Fruit fly (Drosophila melanogaster) whole organism, pupa: Measurements from ENCODE around the gene dally.

Experiments
- CG13204 ChIP-seq: fragments of 200-800 bp; sonication (Bioruptor generic); optimal IDR thresholded peaks from 2 replicates; lab custom pipeline; 2018; ENCODE audit warnings: missing biosample characterization, mild to moderate bottlenecking, missing genetic modification characterization, moderate library complexity
- CG14655 ChIP-seq: fragments of 200-800 bp; sonication (Bioruptor generic); optimal IDR thresholded peaks from 3 replicates; lab custom pipeline; 2017; ENCODE audit warnings: mild to moderate bottlenecking, missing biosample characterization, missing genetic modification reagents, missing genetic modification characterization
- CG17806 ChIP-seq: fragments of 200-800 bp; sonication (Bioruptor generic); optimal IDR thresholded peaks from 2 replicates; lab custom pipeline; 2018; ENCODE audit warnings: missing biosample characterization, mild to moderate bottlenecking, missing genetic modification characterization, moderate library complexity
- CG4496 ChIP-seq: fragments of 200-800 bp; sonication (Bioruptor generic); IDR thresholded peaks from 3 replicates; pipeline ENCODE4 v1.3.6; 2022; ENCODE audit warnings: missing biosample characterization, missing genetic modification characterization
- CG8301 ChIP-seq: fragments of 200-800 bp; sonication (Bioruptor generic); optimal IDR thresholded peaks from 2 replicates; lab custom pipeline; 2018; ENCODE audit warnings: missing biosample characterization, mild to moderate bottlenecking, missing genetic modification characterization
- CG9948 ChIP-seq: fragments of 200-800 bp; sonication (Bioruptor generic); optimal IDR thresholded peaks from 2 replicates; lab custom pipeline; 2018; ENCODE audit warnings: missing biosample characterization, mild to moderate bottlenecking, missing genetic modification characterization, moderate library complexity
- D1 ChIP-seq: fragments of 200-800 bp; sonication (Bioruptor generic); optimal IDR thresholded peaks from 2 replicates; lab custom pipeline; 2018; ENCODE audit warnings: missing biosample characterization, mild to moderate bottlenecking, missing genetic modification characterization, moderate library complexity
- EcR ChIP-seq: fragments of 200-800 bp; sonication (Bioruptor generic); optimal IDR thresholded peaks from 3 replicates; lab custom pipeline; 2019; ENCODE audit warnings: missing biosample characterization, missing genetic modification characterization, mild to moderate bottlenecking, moderate library complexity, missing genetic modification reagents
- Pif1B ChIP-seq: fragments of 200-800 bp; sonication (Bioruptor generic); optimal IDR thresholded peaks from 3 replicates; lab custom pipeline; 2016; ENCODE audit warnings: missing biosample characterization, missing genetic modification characterization
- fd96Ca ChIP-seq: fragments of 200-800 bp; sonication (Bioruptor generic); IDR thresholded peaks from 3 replicates; pipeline ENCODE4 v1.3.6; 2022; ENCODE audit warnings: missing biosample characterization, missing genetic modification characterization
- rn ChIP-seq: fragments of 200-800 bp; sonication (Bioruptor generic); IDR thresholded peaks from 2 replicates; pipeline ENCODE4 v1.3.6; 2022; ENCODE audit warnings: missing biosample characterization, missing genetic modification characterization

DNA sequence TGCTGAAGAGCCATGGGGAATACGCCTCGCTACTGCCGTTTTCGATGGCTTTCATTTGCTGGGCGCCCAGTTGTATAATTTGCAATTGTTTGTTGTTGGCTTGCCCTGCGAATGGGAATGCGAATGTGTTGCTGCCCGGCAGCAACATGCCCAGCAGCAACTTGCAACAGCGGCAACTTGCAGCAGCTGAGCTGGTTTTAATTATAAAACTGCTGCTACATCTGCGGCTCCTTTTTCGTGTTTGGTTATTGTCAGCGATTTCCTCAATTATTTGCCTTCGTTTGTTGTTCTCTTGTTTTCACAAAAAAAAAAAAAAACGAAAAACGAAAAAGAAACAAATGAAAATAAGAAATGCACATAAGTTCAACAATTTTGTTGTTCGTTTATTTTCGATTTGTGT lies 43.7 kb downstream of the dally start:
- no peak for TF ChIP-seq EcR (GFP tag; lab: Kevin White, UChicago)
- no peak for TF ChIP-seq CG13204 (GFP tag; lab: Kevin White, UChicago)
- TF ChIP-seq rn (GFP tag; lab: Robert Waterston, UW) = no peak
- TF ChIP-seq CG4496 (GFP tag; lab: Robert Waterston, UW) = no peak
- TF ChIP-seq CG9948 (tag; lab: Kevin White, UChicago) = no peak
- TF ChIP-seq Pif1B (GFP tag; lab: Kevin White, UChicago) = no peak
- no peak for TF ChIP-seq D1 (tag; lab: Kevin White, UChicago)
- no peak for TF ChIP-seq CG14655 (GFP tag; lab: Kevin White, UChicago)
- no peak for TF ChIP-seq CG8301 (tag; lab: Kevin White, UChicago)
- no peak for TF ChIP-seq fd96Ca
- TF ChIP-seq CG17806 (tag; lab: Kevin White, UChicago) = no peak
